Fruit fly (Drosophila melanogaster) whole organism, embryonic: ENCODE results near the gene Cchl.

Source experiments
- Ada2b ChIP-seq: fragments of 200-800 bp; sonication (Bioruptor generic); IDR thresholded peaks from 2 replicates; pipeline ENCODE4 v1.3.6; 2022; ENCODE audit warnings: missing biosample characterization, missing genetic modification characterization
- Atf3 ChIP-seq: fragments of 200-800 bp; sonication (Bioruptor generic); optimal IDR thresholded peaks from 3 replicates; lab custom pipeline; 2016; ENCODE audit warnings: missing biosample characterization, missing genetic modification characterization
- Awh ChIP-seq: fragments of 200-800 bp; sonication (Bioruptor generic); IDR thresholded peaks from 2 replicates; pipeline ENCODE4, ENCODE4 v1.3.6; 2022; ENCODE audit warnings: missing biosample characterization, missing genetic modification characterization
- CG11093 ChIP-seq: fragments of 200-800 bp; sonication (Bioruptor generic); IDR thresholded peaks from 3 replicates; pipeline ENCODE4 v1.3.6; 2022; ENCODE audit warnings: missing biosample characterization, missing genetic modification characterization
- CG11696 ChIP-seq: fragments of 200-800 bp; sonication (Bioruptor generic); IDR thresholded peaks from 2 replicates; pipeline ENCODE4 v1.3.6; 2022; ENCODE audit warnings: missing biosample characterization, missing genetic modification characterization
- CG12942 ChIP-seq: fragments of 200-800 bp; sonication (Bioruptor generic); optimal IDR thresholded peaks from 3 replicates; lab custom pipeline; 2016; ENCODE audit warnings: missing biosample characterization, missing genetic modification characterization
- CG14014 ChIP-seq: fragments of 200-800 bp; sonication (Bioruptor generic); IDR thresholded peaks from 2 replicates; pipeline ENCODE4 v1.3.6; 2022; ENCODE audit warnings: missing biosample characterization, missing genetic modification characterization
- CG14860 ChIP-seq: fragments of 200-800 bp; sonication (Bioruptor generic); IDR thresholded peaks from 3 replicates; pipeline ENCODE4 v1.3.6; 2022; ENCODE audit warnings: missing biosample characterization, missing genetic modification characterization; ENCODE audit not compliant: partially characterized antibody
- CG15601 ChIP-seq: fragments of 200-800 bp; sonication (Bioruptor generic); optimal IDR thresholded peaks from 3 replicates; lab custom pipeline; 2019; ENCODE audit warnings: missing biosample characterization, mild to moderate bottlenecking, missing genetic modification characterization, moderate library complexity
- CG16813 ChIP-seq: fragments of 200-800 bp; sonication (Bioruptor generic); IDR thresholded peaks from 3 replicates; pipeline ENCODE4 v1.3.6; 2022; ENCODE audit warnings: missing biosample characterization, missing genetic modification characterization; ENCODE audit not compliant: partially characterized antibody
- CG1792 ChIP-seq: fragments of 200-800 bp; sonication (Bioruptor generic); optimal IDR thresholded peaks from 2 replicates; lab custom pipeline; 2016; ENCODE audit warnings: missing biosample characterization, missing genetic modification characterization
- CG18599 ChIP-seq: fragments of 200-800 bp; sonication (Bioruptor generic); optimal IDR thresholded peaks from 3 replicates; lab custom pipeline; 2017; ENCODE audit warnings: missing biosample characterization, missing genetic modification characterization, mild to moderate bottlenecking, moderate library complexity, missing genetic modification reagents
- CG3995 ChIP-seq: fragments of 200-800 bp; sonication (Bioruptor generic); optimal IDR thresholded peaks from 3 replicates; lab custom pipeline; 2016; ENCODE audit warnings: missing biosample characterization, missing genetic modification characterization
- CG4328 ChIP-seq: fragments of 200-800 bp; sonication (Bioruptor generic); optimal IDR thresholded peaks from 3 replicates; lab custom pipeline; 2017; ENCODE audit warnings: missing biosample characterization, missing genetic modification reagents, missing genetic modification characterization
- CG4424 ChIP-seq: fragments of 200-800 bp; sonication (Bioruptor generic); optimal IDR thresholded peaks from 3 replicates; lab custom pipeline; 2016; ENCODE audit warnings: missing biosample characterization, missing genetic modification characterization
- CG9932 ChIP-seq: fragments of 200-800 bp; sonication (Bioruptor generic); IDR thresholded peaks from 2 replicates; pipeline ENCODE4 v1.3.6; 2022; ENCODE audit warnings: missing biosample characterization, missing genetic modification characterization
- D ChIP-seq, 2 experiments: fragments of 200-800 bp in 1 of 2; fragments of >200 bp in 1 of 2; sonication (Bioruptor generic) in 1 of 2; optimal IDR thresholded peaks; 2 replicates in 1 of 2; 3 replicates in 1 of 2; lab custom pipeline; 2017; ENCODE audit warnings: mild to moderate bottlenecking in 1 of 2, missing biosample characterization in 1 of 2, missing genetic modification characterization in 1 of 2, missing genetic modification reagents in 1 of 2
- Dbx ChIP-seq: fragments of 200-800 bp; sonication (Bioruptor generic); IDR thresholded peaks from 3 replicates; pipeline ENCODE4 v1.3.6; 2022; ENCODE audit warnings: missing biosample characterization, missing genetic modification characterization
- Deaf1 ChIP-seq: fragments of 200-800 bp; optimal IDR thresholded peaks from 3 replicates; lab custom pipeline; 2019; ENCODE audit warnings: missing biosample characterization, mild to moderate bottlenecking, missing genetic modification characterization, moderate library complexity
- ERR ChIP-seq: fragments of 200-800 bp; sonication (Bioruptor generic); optimal IDR thresholded peaks from 2 replicates; lab custom pipeline; 2016; ENCODE audit warnings: missing biosample characterization, missing genetic modification characterization
- Elba2 ChIP-seq: fragments of 200-800 bp; sonication (Bioruptor generic); optimal IDR thresholded peaks from 3 replicates; lab custom pipeline; 2016; ENCODE audit warnings: missing biosample characterization, missing genetic modification characterization
- H2.0 ChIP-seq: fragments of 200-800 bp; sonication (Bioruptor generic); IDR thresholded peaks from 2 replicates; pipeline ENCODE4 v1.3.6; 2022; ENCODE audit warnings: missing biosample characterization, missing genetic modification characterization
- HLHmδ ChIP-seq: fragments of 200-800 bp; sonication (Bioruptor generic); optimal IDR thresholded peaks from 2 replicates; lab custom pipeline; 2018; ENCODE audit warnings: missing biosample characterization, mild to moderate bottlenecking, missing genetic modification characterization, moderate library complexity
- HmgD ChIP-seq: fragments of 200-800 bp; sonication (Bioruptor generic); optimal IDR thresholded peaks from 3 replicates; lab custom pipeline; 2016; ENCODE audit warnings: missing biosample characterization, missing genetic modification characterization
- Hr3 ChIP-seq: fragments of 200-800 bp; sonication (Bioruptor generic); optimal IDR thresholded peaks from 3 replicates; lab custom pipeline; 2016; ENCODE audit warnings: missing biosample characterization, missing genetic modification characterization
- Hsf ChIP-seq: fragments of 200-800 bp; sonication (Bioruptor generic); optimal IDR thresholded peaks from 3 replicates; lab custom pipeline; 2016; ENCODE audit warnings: missing biosample characterization, missing genetic modification characterization
- NC2α ChIP-seq: fragments of 200-800 bp; sonication (Bioruptor generic); optimal IDR thresholded peaks from 2 replicates; lab custom pipeline; 2016; ENCODE audit warnings: missing biosample characterization, missing genetic modification characterization
- Pdp1 ChIP-seq, 2 experiments: fragments of 200-800 bp; sonication (Bioruptor generic); optimal IDR thresholded peaks; 3 replicates each; lab custom pipeline; 2016; ENCODE audit warnings: missing biosample characterization in 2 of 2, missing genetic modification characterization in 2 of 2, mild to moderate bottlenecking in 1 of 2, moderate library complexity in 1 of 2
- TFAM ChIP-seq: fragments of 200-800 bp; sonication (Bioruptor generic); optimal IDR thresholded peaks from 2 replicates; lab custom pipeline; 2017; ENCODE audit warnings: missing biosample characterization, missing genetic modification characterization, inconsistent platforms
- YL-1 ChIP-seq: fragments of 200-800 bp; sonication (Bioruptor generic); optimal IDR thresholded peaks from 3 replicates; lab custom pipeline; 2017; ENCODE audit warnings: missing biosample characterization, mild to moderate bottlenecking, missing genetic modification characterization
- bbx ChIP-seq: fragments of 200-800 bp; sonication (Bioruptor generic); IDR thresholded peaks from 2 replicates; pipeline ENCODE4 v1.3.6; 2022; ENCODE audit warnings: missing biosample characterization, missing genetic modification characterization; ENCODE audit not compliant: partially characterized antibody
- caup ChIP-seq: fragments of 200-800 bp; sonication (Bioruptor generic); optimal IDR thresholded peaks from 3 replicates; lab custom pipeline; 2017; ENCODE audit warnings: missing biosample characterization, mild to moderate bottlenecking, missing genetic modification characterization, moderate library complexity; ENCODE audit not compliant: severe bottlenecking
- chif ChIP-seq, 2 experiments: fragments of 200-800 bp; sonication (Bioruptor generic); optimal IDR thresholded peaks; 3 replicates each; lab custom pipeline; 2016; ENCODE audit warnings: missing biosample characterization in 2 of 2, missing genetic modification characterization in 2 of 2
- ci ChIP-seq: fragments of 200-800 bp; sonication (Bioruptor generic); IDR thresholded peaks from 3 replicates; pipeline ENCODE4 v1.3.6; 2022; ENCODE audit warnings: missing biosample characterization, missing genetic modification characterization
- disco-r ChIP-seq: fragments of 200-800 bp; sonication (Bioruptor generic); optimal IDR thresholded peaks from 2 replicates; lab custom pipeline; 2016; ENCODE audit warnings: missing biosample characterization, missing genetic modification characterization
- esg ChIP-seq: fragments of 200-800 bp; sonication (Bioruptor generic); conservative IDR thresholded peaks from 2 replicates; pipeline ENCODE4 v1.3.6; 2022; ENCODE audit warnings: missing biosample characterization, missing genetic modification characterization
- gce ChIP-seq: fragments of 200-800 bp; sonication (Bioruptor generic); IDR thresholded peaks from 3 replicates; pipeline ENCODE4 v1.3.6; 2022; ENCODE audit warnings: missing biosample characterization, missing genetic modification characterization
- gcm ChIP-seq: fragments of 200-800 bp; sonication (Bioruptor generic); optimal IDR thresholded peaks from 2 replicates; lab custom pipeline; 2019; ENCODE audit warnings: missing biosample characterization, mild to moderate bottlenecking, missing genetic modification characterization, moderate library complexity
- gfzf ChIP-seq: fragments of 200-800 bp; sonication (Bioruptor generic); optimal IDR thresholded peaks from 2 replicates; lab custom pipeline; 2016; ENCODE audit warnings: missing biosample characterization, mild to moderate bottlenecking, missing genetic modification characterization, moderate library complexity
- lilli ChIP-seq: fragments of 200-800 bp; sonication (Bioruptor generic); optimal IDR thresholded peaks from 3 replicates; lab custom pipeline; 2016; ENCODE audit warnings: missing biosample characterization, missing genetic modification characterization
- lola ChIP-seq, 3 experiments: fragments of >200 bp in 2 of 3; fragments of 200-800 bp in 1 of 3; sonication (Bioruptor generic) in 1 of 3; optimal IDR thresholded peaks; 2 replicates each; lab custom pipeline; 2017 to 2019; ENCODE audit warnings: missing biosample characterization in 3 of 3, missing genetic modification characterization in 3 of 3, mild to moderate bottlenecking in 1 of 3, moderate library complexity in 1 of 3
- nom ChIP-seq: fragments of 200-800 bp; sonication (Bioruptor generic); optimal IDR thresholded peaks from 2 replicates; lab custom pipeline; 2017; ENCODE audit warnings: missing biosample characterization, missing genetic modification characterization, mild to moderate bottlenecking, moderate library complexity, missing genetic modification reagents
- oc ChIP-seq: fragments of 200-800 bp; sonication (Bioruptor generic); optimal IDR thresholded peaks from 2 replicates; lab custom pipeline; 2018; ENCODE audit warnings: missing biosample characterization, mild to moderate bottlenecking, missing genetic modification characterization, moderate library complexity
- pita ChIP-seq: fragments of 200-800 bp; sonication (Bioruptor generic); optimal IDR thresholded peaks from 2 replicates; lab custom pipeline; 2017; ENCODE audit warnings: missing biosample characterization, mild to moderate bottlenecking, missing genetic modification characterization
- repo ChIP-seq: fragments of 200-800 bp; sonication (Bioruptor generic); optimal IDR thresholded peaks from 2 replicates; lab custom pipeline; 2016; ENCODE audit warnings: missing biosample characterization, missing genetic modification characterization
- ssp ChIP-seq: fragments of 200-800 bp; sonication (Bioruptor generic); IDR thresholded peaks from 2 replicates; pipeline ENCODE4 v1.3.6; 2022; ENCODE audit warnings: missing biosample characterization, missing genetic modification characterization
- sug ChIP-seq: fragments of 200-800 bp; optimal IDR thresholded peaks from 2 replicates; lab custom pipeline; 2019; ENCODE audit warnings: missing biosample characterization, mild to moderate bottlenecking, missing genetic modification characterization, moderate library complexity
- toy ChIP-seq: fragments of 200-800 bp; sonication (Bioruptor generic); IDR thresholded peaks from 2 replicates; pipeline ENCODE4 v1.3.6; 2022; ENCODE audit warnings: missing biosample characterization, missing genetic modification characterization
- trh ChIP-seq: fragments of 200-800 bp; sonication (Bioruptor generic); optimal IDR thresholded peaks from 2 replicates; lab custom pipeline; 2016; ENCODE audit warnings: missing biosample characterization, missing genetic modification characterization

Cchl gene

dm6 chr3R:22018777-22019420, 8.4 kb downstream of the Cchl start, which contains the start of gene Idh3b (continued):
- peak; percentile 44 for TF ChIP-seq CG12942 (GFP tag; lab: Kevin White, UChicago)
- no peak for TF ChIP-seq toy (GFP tag; lab: Robert Waterston, UW)
- peak; percentile 24 for TF ChIP-seq NC2α (GFP tag; lab: Kevin White, UChicago)
- TF ChIP-seq TFAM (GFP tag; lab: Kevin White, UChicago): no peak
- TF ChIP-seq chif (GFP tag; optimal IDR thresholded peaks at IDR 0.05; lab: Kevin White, UChicago): no peak
- TF ChIP-seq Hr3 (GFP tag; lab: Kevin White, UChicago): peak; percentile 42
- no peak for TF ChIP-seq repo (GFP tag; lab: Kevin White, UChicago)
- TF ChIP-seq esg: no peak
- peak; percentile 74 for TF ChIP-seq CG3995
- no peak; the same call in 1 of the 2 replicates for TF ChIP-seq ssp (GFP tag; lab: Robert Waterston, UW)
- TF ChIP-seq YL-1 (GFP tag; lab: Kevin White, UChicago): peak; percentile 94
- no peak for TF ChIP-seq CG4328 (GFP tag; lab: Kevin White, UChicago)
- TF ChIP-seq lola (GFP tag; optimal IDR thresholded peaks at IDR 0.05; lab: Kevin White, UChicago): no peak
- TF ChIP-seq Pdp1 (GFP tag; optimal IDR thresholded peaks at IDR 0.05; lab: Kevin White, UChicago): peak; percentile 75 to 97
- no peak for TF ChIP-seq H2.0 (GFP tag; lab: Robert Waterston, UW)
- peak; percentile 92 for TF ChIP-seq CG16813
- TF ChIP-seq CG15601: peak; percentile 55
- peak; percentile 61 for TF ChIP-seq Elba2 (GFP tag; lab: Kevin White, UChicago)
- no peak for TF ChIP-seq Dbx
- TF ChIP-seq CG18599 (GFP tag; lab: Kevin White, UChicago): no peak
- TF ChIP-seq Deaf1 (tag; lab: Kevin White, UChicago): no peak
- TF ChIP-seq caup (GFP tag; lab: Kevin White, UChicago): no peak
- TF ChIP-seq Atf3 (GFP tag; lab: Kevin White, UChicago): no peak
- TF ChIP-seq nom: peak; percentile 58
- TF ChIP-seq HLHmδ (GFP tag; lab: Kevin White, UChicago): peak; percentile 8
- TF ChIP-seq gfzf: peak; percentile 54
- TF ChIP-seq bbx (GFP tag; lab: Robert Waterston, UW): peak; percentile 98
- TF ChIP-seq CG9932: no peak; the same call in 1 of the 2 replicates
- peak; percentile 6 for TF ChIP-seq disco-r (GFP tag; lab: Kevin White, UChicago)
- TF ChIP-seq gcm (GFP tag; lab: Kevin White, UChicago): no peak
- TF ChIP-seq Hsf: peak; percentile 71
- TF ChIP-seq trh (GFP tag; lab: Kevin White, UChicago): peak; percentile 32
- TF ChIP-seq ci (GFP tag; lab: Robert Waterston, UW): peak; percentile 85
- TF ChIP-seq oc (tag; lab: Kevin White, UChicago): no peak
- TF ChIP-seq pita (GFP tag; lab: Kevin White, UChicago): no peak
- TF ChIP-seq Ada2b (GFP tag; lab: Robert Waterston, UW): no peak
- TF ChIP-seq Awh (GFP tag; lab: Robert Waterston, UW): no peak
- TF ChIP-seq CG11696 (GFP tag; lab: Robert Waterston, UW): no peak
- TF ChIP-seq CG1792 (GFP tag; lab: Kevin White, UChicago): peak; percentile 51
- peak; percentile 65 for TF ChIP-seq sug (tag; lab: Kevin White, UChicago)
- peak; percentile 76 for TF ChIP-seq lilli (GFP tag; lab: Kevin White, UChicago)
- TF ChIP-seq CG11093 (GFP tag; lab: Robert Waterston, UW): peak; percentile 38; the same call in 1 of the 3 replicates
- TF ChIP-seq ERR: peak; percentile 30
- peak; percentile 75 for TF ChIP-seq CG14860 (GFP tag; lab: Robert Waterston, UW)
- TF ChIP-seq gce: no peak
- no peak for TF ChIP-seq CG14014 (GFP tag; lab: Robert Waterston, UW)
- TF ChIP-seq D (optimal IDR thresholded peaks at IDR 0.05; lab: Kevin White, UChicago): no peak
- TF ChIP-seq D (GFP tag; optimal IDR thresholded peaks at IDR 0.05; lab: Kevin White, UChicago): no peak
- TF ChIP-seq CG4424 (GFP tag; lab: Kevin White, UChicago): peak; percentile 53
- peak; percentile 64 for TF ChIP-seq HmgD (GFP tag; lab: Kevin White, UChicago)
